Worm (Caenorhabditis elegans): Measurements from ENCODE around the gene Y79H2A.2.

DNA sequence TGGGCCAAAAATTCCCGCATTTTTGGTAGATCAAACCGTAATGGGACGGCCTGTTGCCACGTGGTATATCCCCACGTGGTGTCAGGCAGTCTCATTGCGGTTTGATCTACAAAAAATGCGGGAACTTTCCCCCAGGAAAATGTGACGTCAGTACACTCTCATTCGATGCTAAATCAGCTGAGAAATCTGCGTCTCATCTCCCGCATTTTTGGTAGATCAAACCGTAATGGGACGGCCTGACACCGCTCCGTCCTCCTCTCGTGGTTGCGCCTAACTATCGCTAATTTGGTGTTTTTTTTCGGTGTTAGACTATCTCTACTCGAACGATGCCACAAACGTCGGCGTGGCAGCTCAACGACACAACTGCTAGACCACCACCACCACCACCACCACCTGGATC lies 30.8 kb upstream of the Y79H2A.2 start, which contains the start of gene zyg-8:
- TF ChIP-seq hlh-26 (GFP tag; conservative IDR thresholded peaks at IDR 0.05): no peak
- no peak for TF ChIP-seq ztf-28 (GFP tag; IDR thresholded peaks at IDR 0.05)
- no peak for TF ChIP-seq Y95B8A.8 (GFP tag; IDR thresholded peaks at IDR 0.05)
- TF ChIP-seq ama-1 (optimal IDR thresholded peaks at IDR 0.05): no peak
- TF ChIP-seq ama-1 (GFP tag; optimal IDR thresholded peaks at IDR 0.05): no peak
- no peak for TF ChIP-seq ztf-25 (GFP tag; IDR thresholded peaks at IDR 0.05)
- no peak for TF ChIP-seq repo-1 (tag; optimal IDR thresholded peaks at IDR 0.05)
- no peak for TF ChIP-seq sptf-2 (GFP tag; optimal IDR thresholded peaks at IDR 0.05)
- no peak for TF ChIP-seq ccch-3 (GFP tag; optimal IDR thresholded peaks at IDR 0.05)
- no peak for TF ChIP-seq lin-35 (GFP tag; optimal IDR thresholded peaks at IDR 0.05)
- TF ChIP-seq let-607 (tag; optimal IDR thresholded peaks at IDR 0.05): no peak
- no peak for TF ChIP-seq unc-130 (GFP tag; optimal IDR thresholded peaks at IDR 0.05)
- no peak for TF ChIP-seq him-1 (tag; optimal IDR thresholded peaks at IDR 0.05)
- TF ChIP-seq lin-40 (tag; optimal IDR thresholded peaks at IDR 0.05): no peak
- TF ChIP-seq ceh-91 (GFP tag; IDR thresholded peaks at IDR 0.05): no peak
